Fruit fly (Drosophila melanogaster) whole organism, embryonic: Measurements from ENCODE around the gene SelG.

Experiments
- Ada2b ChIP-seq: fragments of 200-800 bp; sonication (Bioruptor generic); IDR thresholded peaks from 2 replicates; pipeline ENCODE4 v1.3.6; 2022; ENCODE audit warnings: missing biosample characterization, missing genetic modification characterization
- Awh ChIP-seq: fragments of 200-800 bp; sonication (Bioruptor generic); IDR thresholded peaks from 2 replicates; pipeline ENCODE4, ENCODE4 v1.3.6; 2022; ENCODE audit warnings: missing biosample characterization, missing genetic modification characterization
- Bgb ChIP-seq: fragments of 200-800 bp; sonication (Bioruptor generic); IDR thresholded peaks from 2 replicates; pipeline ENCODE4 v1.3.6; 2022; ENCODE audit warnings: missing biosample characterization, missing genetic modification characterization; ENCODE audit not compliant: partially characterized antibody
- CG10565 ChIP-seq: fragments of 200-800 bp; sonication (Bioruptor generic); optimal IDR thresholded peaks from 3 replicates; lab custom pipeline; 2016; ENCODE audit warnings: missing biosample characterization, mild to moderate bottlenecking, missing genetic modification characterization
- CG11456 ChIP-seq: fragments of 200-800 bp; sonication (Bioruptor generic); IDR thresholded peaks from 3 replicates; pipeline ENCODE4 v1.3.6; 2022; ENCODE audit warnings: missing biosample characterization, missing genetic modification characterization
- CG15073 ChIP-seq: fragments of 200-800 bp; sonication (Bioruptor generic); optimal IDR thresholded peaks from 2 replicates; lab custom pipeline; 2016; ENCODE audit warnings: missing biosample characterization, missing genetic modification characterization
- CG15601 ChIP-seq: fragments of 200-800 bp; sonication (Bioruptor generic); optimal IDR thresholded peaks from 3 replicates; lab custom pipeline; 2019; ENCODE audit warnings: missing biosample characterization, mild to moderate bottlenecking, missing genetic modification characterization, moderate library complexity
- CG16863 ChIP-seq: fragments of 200-800 bp; sonication (Bioruptor generic); optimal IDR thresholded peaks from 3 replicates; lab custom pipeline; 2016; ENCODE audit warnings: missing biosample characterization, missing genetic modification characterization
- CG17829 ChIP-seq: fragments of 200-800 bp; optimal IDR thresholded peaks from 2 replicates; lab custom pipeline; 2019; ENCODE audit warnings: missing biosample characterization, mild to moderate bottlenecking, missing genetic modification characterization, moderate library complexity
- CG30020 ChIP-seq: fragments of 200-800 bp; optimal IDR thresholded peaks from 2 replicates; lab custom pipeline; 2019; ENCODE audit warnings: missing biosample characterization, mild to moderate bottlenecking, missing genetic modification characterization, moderate library complexity
- CG31224 ChIP-seq: fragments of 200-800 bp; sonication (Bioruptor generic); IDR thresholded peaks from 2 replicates; pipeline ENCODE4 v1.3.6; 2022; ENCODE audit warnings: missing biosample characterization, missing genetic modification characterization
- CG34376 ChIP-seq: fragments of 200-800 bp; sonication (Bioruptor generic); optimal IDR thresholded peaks from 2 replicates; lab custom pipeline; 2018; ENCODE audit warnings: missing biosample characterization, mild to moderate bottlenecking, missing genetic modification characterization
- CG3726 ChIP-seq: fragments of 200-800 bp; sonication (Bioruptor generic); IDR thresholded peaks from 3 replicates; pipeline ENCODE4, ENCODE4 v1.3.6; 2022; ENCODE audit warnings: missing biosample characterization, missing genetic modification characterization
- CG3838 ChIP-seq: fragments of 200-800 bp; sonication (Bioruptor generic); optimal IDR thresholded peaks from 3 replicates; lab custom pipeline; 2016; ENCODE audit warnings: missing biosample characterization, missing genetic modification characterization
- CG7357 ChIP-seq: fragments of 200-800 bp; sonication (Bioruptor generic); IDR thresholded peaks from 3 replicates; pipeline ENCODE4 v1.3.6; 2022; ENCODE audit warnings: missing biosample characterization, missing genetic modification characterization
- Dip3 ChIP-seq: fragments of 200-800 bp; sonication (Bioruptor generic); optimal IDR thresholded peaks from 3 replicates; lab custom pipeline; 2016; ENCODE audit warnings: missing biosample characterization, missing genetic modification characterization
- Eip74EF ChIP-seq, 2 experiments: fragments of 200-800 bp in 1 of 2; fragments of >200 bp in 1 of 2; sonication (Bioruptor generic) in 1 of 2; optimal IDR thresholded peaks; 2 replicates each; lab custom pipeline; 2017 to 2019; ENCODE audit warnings: missing biosample characterization in 2 of 2, missing genetic modification characterization in 2 of 2, mild to moderate bottlenecking in 1 of 2, moderate library complexity in 1 of 2
- Ets97D ChIP-seq: fragments of 200-800 bp; sonication (Bioruptor generic); optimal IDR thresholded peaks from 3 replicates; lab custom pipeline; 2016; ENCODE audit warnings: missing biosample characterization, missing genetic modification characterization
- Hmx ChIP-seq: fragments of 200-800 bp; sonication (Bioruptor generic); optimal IDR thresholded peaks from 2 replicates; lab custom pipeline; 2016; ENCODE audit warnings: missing biosample characterization, missing genetic modification characterization
- Hr78 ChIP-seq, 2 experiments: fragments of 200-800 bp in 1 of 2; fragments of >200 bp in 1 of 2; sonication (Bioruptor generic) in 1 of 2; optimal IDR thresholded peaks; 2 replicates each; lab custom pipeline; 2017 to 2019; ENCODE audit warnings: missing biosample characterization in 2 of 2, missing genetic modification characterization in 2 of 2, mild to moderate bottlenecking in 1 of 2, moderate library complexity in 1 of 2
- Med ChIP-seq: fragments of 200-800 bp; sonication (Bioruptor generic); peaks from one replicate; lab custom pipeline; 2016; ENCODE audit warnings: missing biosample characterization, missing genetic modification characterization, mild to moderate bottlenecking, inconsistent platforms, moderate library complexity
- NC2α ChIP-seq: fragments of 200-800 bp; sonication (Bioruptor generic); optimal IDR thresholded peaks from 2 replicates; lab custom pipeline; 2016; ENCODE audit warnings: missing biosample characterization, missing genetic modification characterization
- Nf-YA ChIP-seq: fragments of 200-800 bp; sonication (Bioruptor generic); IDR thresholded peaks from 2 replicates; pipeline ENCODE4 v1.3.6; 2022; ENCODE audit warnings: missing biosample characterization, missing genetic modification characterization
- Side ChIP-seq: fragments of 200-800 bp; sonication (Bioruptor generic); optimal IDR thresholded peaks from 2 replicates; lab custom pipeline; 2016; ENCODE audit warnings: missing biosample characterization, missing genetic modification characterization
- Spps ChIP-seq: fragments of 200-800 bp; sonication (Bioruptor generic); optimal IDR thresholded peaks from 2 replicates; lab custom pipeline; 2018; ENCODE audit warnings: missing biosample characterization, mild to moderate bottlenecking, missing genetic modification characterization
- Ssrp ChIP-seq: fragments of 200-800 bp; sonication (Bioruptor generic); optimal IDR thresholded peaks from 2 replicates; lab custom pipeline; 2018; ENCODE audit warnings: missing biosample characterization, mild to moderate bottlenecking, missing genetic modification characterization, moderate library complexity
- Trl ChIP-seq, 3 experiments: fragments of >200 bp in 2 of 3; fragments of 200-800 bp in 1 of 3; sonication (Bioruptor generic) in 1 of 3; optimal IDR thresholded peaks; 2 replicates in 1 of 3; 3 replicates in 2 of 3; lab custom pipeline; 2016 to 2017; ENCODE audit warnings: missing biosample characterization in 1 of 3, missing genetic modification characterization in 1 of 3
- cad ChIP-seq: fragments of >200 bp; optimal IDR thresholded peaks from 2 replicates; lab custom pipeline; 2017; ENCODE audit warnings: missing biosample characterization, missing genetic modification characterization
- chinmo ChIP-seq: fragments of 200-800 bp; sonication (Bioruptor generic); IDR thresholded peaks from 4 replicates; pipeline ENCODE4 v1.3.6; 2022; ENCODE audit warnings: missing biosample characterization, missing genetic modification characterization; ENCODE audit not compliant: partially characterized antibody
- chn ChIP-seq: fragments of 200-800 bp; sonication (Bioruptor generic); optimal IDR thresholded peaks from 2 replicates; lab custom pipeline; 2016; ENCODE audit warnings: missing biosample characterization, missing genetic modification characterization
- danr ChIP-seq: fragments of 200-800 bp; sonication (Bioruptor generic); IDR thresholded peaks from 2 replicates; pipeline ENCODE4 v1.3.6; 2022; ENCODE audit warnings: missing biosample characterization, missing genetic modification characterization
- dati ChIP-seq: fragments of 200-800 bp; sonication (Bioruptor generic); IDR thresholded peaks from 2 replicates; pipeline ENCODE4 v1.3.6; 2022; ENCODE audit warnings: missing biosample characterization, missing genetic modification characterization
- dimm ChIP-seq: fragments of 200-800 bp; sonication (Bioruptor generic); IDR thresholded peaks from 2 replicates; pipeline ENCODE4 v1.3.6; 2022; ENCODE audit warnings: missing biosample characterization, missing genetic modification characterization
- dm ChIP-seq: fragments of 200-800 bp; sonication (Bioruptor generic); optimal IDR thresholded peaks from 3 replicates; lab custom pipeline; 2016; ENCODE audit warnings: missing biosample characterization, missing genetic modification characterization
- dmrt99B ChIP-seq: fragments of 200-800 bp; sonication (Bioruptor generic); optimal IDR thresholded peaks from 2 replicates; lab custom pipeline; 2018; ENCODE audit warnings: missing biosample characterization, mild to moderate bottlenecking, missing genetic modification characterization, moderate library complexity
- en ChIP-seq: fragments of 200-800 bp; sonication (Bioruptor generic); optimal IDR thresholded peaks from 2 replicates; lab custom pipeline; 2016; ENCODE audit warnings: missing biosample characterization, missing genetic modification characterization
- fru ChIP-seq: fragments of >200 bp; optimal IDR thresholded peaks from 2 replicates; lab custom pipeline; 2017
- jumu ChIP-seq: fragments of 200-800 bp; sonication (Bioruptor generic); optimal IDR thresholded peaks from 3 replicates; lab custom pipeline; 2016; ENCODE audit warnings: missing biosample characterization, missing genetic modification characterization
- maf-S ChIP-seq: fragments of 200-800 bp; sonication (Bioruptor generic); optimal IDR thresholded peaks from 2 replicates; lab custom pipeline; 2016; ENCODE audit warnings: missing biosample characterization, missing genetic modification characterization
- peb ChIP-seq: fragments of 200-800 bp; sonication (Bioruptor generic); IDR thresholded peaks from 2 replicates; pipeline ENCODE4 v1.3.6; 2022; ENCODE audit warnings: missing biosample characterization, missing genetic modification characterization
- pita ChIP-seq: fragments of 200-800 bp; sonication (Bioruptor generic); optimal IDR thresholded peaks from 2 replicates; lab custom pipeline; 2017; ENCODE audit warnings: missing biosample characterization, mild to moderate bottlenecking, missing genetic modification characterization
- prd ChIP-seq, 3 experiments: fragments of >200 bp in 2 of 3; fragments of 200-800 bp in 1 of 3; sonication (Bioruptor generic) in 1 of 3; optimal IDR thresholded peaks in 2 of 3; IDR thresholded peaks in 1 of 3; 2 replicates in 2 of 3; 3 replicates in 1 of 3; pipeline versions ENCODE4 v1.3.6 to Lab custom; 2017 to 2022; ENCODE audit warnings: missing biosample characterization in 1 of 3, missing genetic modification characterization in 1 of 3
- ranshi ChIP-seq: fragments of 200-800 bp; sonication (Bioruptor generic); IDR thresholded peaks from 2 replicates; pipeline ENCODE4 v1.3.6; 2022; ENCODE audit warnings: missing biosample characterization, missing genetic modification characterization
- row ChIP-seq: fragments of 200-800 bp; sonication (Bioruptor generic); IDR thresholded peaks from 3 replicates; pipeline ENCODE4 v1.3.6; 2022; ENCODE audit warnings: missing biosample characterization, missing genetic modification characterization
- sens ChIP-seq: fragments of 200-800 bp; sonication (Bioruptor generic); peaks from one replicate; lab custom pipeline; 2016; ENCODE audit warnings: missing biosample characterization, missing genetic modification characterization
- tgo ChIP-seq: fragments of 200-800 bp; sonication (Bioruptor generic); IDR thresholded peaks from 3 replicates; pipeline ENCODE4 v1.3.6; 2022; ENCODE audit warnings: missing biosample characterization, missing genetic modification characterization
- tio ChIP-seq: fragments of 200-800 bp; sonication (Bioruptor generic); optimal IDR thresholded peaks from 2 replicates; lab custom pipeline; 2017; ENCODE audit warnings: missing biosample characterization, missing genetic modification characterization, inconsistent platforms
- trh ChIP-seq: fragments of 200-800 bp; sonication (Bioruptor generic); optimal IDR thresholded peaks from 2 replicates; lab custom pipeline; 2016; ENCODE audit warnings: missing biosample characterization, missing genetic modification characterization
- unc-4 ChIP-seq: fragments of 200-800 bp; sonication (Bioruptor generic); IDR thresholded peaks from 2 replicates; pipeline ENCODE4 v1.3.6; 2022; ENCODE audit warnings: missing biosample characterization, missing genetic modification characterization; ENCODE audit not compliant: partially characterized antibody
- wdn ChIP-seq: fragments of 200-800 bp; sonication (Bioruptor generic); IDR thresholded peaks from 2 replicates; pipeline ENCODE4 v1.3.6; 2022; ENCODE audit warnings: missing biosample characterization, missing genetic modification characterization

The SelG gene

dm6 chrX:11915154-11915593, 28.1 kb downstream of the SelG start (continued):
- TF ChIP-seq Ssrp (tag; lab: Kevin White, UChicago) (peak; percentile 93), wdn (GFP tag; lab: Robert Waterston, UW) (no peak), CG31224 (GFP tag; lab: Robert Waterston, UW) (peak; percentile 76), CG30020 (tag; lab: Kevin White, UChicago) (peak; percentile 73), CG16863 (GFP tag; lab: Kevin White, UChicago) (no peak), tio (peak; percentile 84), unc-4 (GFP tag; lab: Robert Waterston, UW) (no peak), Dip3 (GFP tag; lab: Kevin White, UChicago) (peak; percentile 35), CG7357 (GFP tag; lab: Robert Waterston, UW) (peak; percentile 87), jumu (GFP tag; lab: Kevin White, UChicago) (no peak), CG17829 (tag; lab: Kevin White, UChicago) (peak; percentile 95), dati (GFP tag; lab: Robert Waterston, UW) (no peak), Side (GFP tag; lab: Kevin White, UChicago) (no peak), ranshi (GFP tag; lab: Robert Waterston, UW) (peak; percentile 75), dmrt99B (peak; percentile 94), peb (GFP tag; lab: Robert Waterston, UW) (peak; percentile 64), CG3726 (peak; percentile 81; the same call in 2 of the 3 replicates), chn (GFP tag; lab: Kevin White, UChicago) (peak; percentile 1), Hr78 (GFP tag; optimal IDR thresholded peaks at IDR 0.05; lab: Kevin White, UChicago) (peak in 1 of 2 experiments; percentile 79), CG3838 (GFP tag; lab: Kevin White, UChicago) (no peak), dm (GFP tag; lab: Kevin White, UChicago) (no peak), trh (GFP tag; lab: Kevin White, UChicago) (peak; percentile 50), Awh (GFP tag; lab: Robert Waterston, UW) (peak; percentile 74), en (no peak), CG11456 (GFP tag; lab: Robert Waterston, UW) (0 out of 3 replicates have a peak, but pooled peaks have one; percentile 53), CG15601 (peak; percentile 87), Eip74EF (GFP tag; optimal IDR thresholded peaks at IDR 0.05; lab: Kevin White, UChicago) (peak in 1 of 2 experiments; percentile 89), Spps (peak; percentile 80), CG34376 (GFP tag; lab: Kevin White, UChicago) (peak; percentile 81), tgo (GFP tag; lab: Robert Waterston, UW) (peak; percentile 90)

- TF ChIP-seq Nf-YA (GFP tag; lab: Robert Waterston, UW): no peak
- TF ChIP-seq dimm (GFP tag; lab: Robert Waterston, UW): no peak
- no peak for TF ChIP-seq cad (GFP tag; lab: Kevin White, UChicago)
- TF ChIP-seq sens (GFP tag; lab: Kevin White, UChicago): peak; percentile 41
- TF ChIP-seq Bgb (GFP tag; lab: Robert Waterston, UW): 0 out of 2 replicates have a peak, but pooled peaks have one; percentile 14
- TF ChIP-seq Trl (optimal IDR thresholded peaks at IDR 0.05; lab: Kevin White, UChicago): peak; percentile 56 to 59
- TF ChIP-seq Trl (GFP tag; optimal IDR thresholded peaks at IDR 0.05; lab: Kevin White, UChicago): no peak
- TF ChIP-seq row (GFP tag; lab: Robert Waterston, UW): peak; percentile 22; the same call in 1 of the 3 replicates
- no peak for TF ChIP-seq maf-S
- peak; percentile 71; the same call in 2 of the 4 replicates for TF ChIP-seq chinmo (GFP tag; lab: Robert Waterston, UW)
- TF ChIP-seq Med (GFP tag; lab: Kevin White, UChicago): peak; percentile 55
- no peak for TF ChIP-seq CG31224 (GFP tag; lab: Robert Waterston, UW)
- TF ChIP-seq NC2α (GFP tag; lab: Kevin White, UChicago): no peak
- TF ChIP-seq CG10565 (GFP tag; lab: Kevin White, UChicago): no peak
- TF ChIP-seq Ada2b (GFP tag; lab: Robert Waterston, UW): no peak
- no peak for TF ChIP-seq pita
- no peak for TF ChIP-seq danr (GFP tag; lab: Robert Waterston, UW)
- TF ChIP-seq Ets97D (GFP tag; lab: Kevin White, UChicago): no peak
- no peak for TF ChIP-seq fru (lab: Kevin White, UChicago)
- TF ChIP-seq Hmx (GFP tag; lab: Kevin White, UChicago): no peak
- no peak for TF ChIP-seq ranshi (GFP tag; lab: Robert Waterston, UW)
- no peak for TF ChIP-seq CG15073 (GFP tag; lab: Kevin White, UChicago)
- no peak for TF ChIP-seq prd (optimal IDR thresholded peaks at IDR 0.05; lab: Kevin White, UChicago)
- TF ChIP-seq prd (GFP tag; IDR thresholded peaks at IDR 0.05; lab: Robert Waterston, UW): no peak
Observed at dm6 chrX:11917056-11917633, 30.1 kb downstream of the SelG start, which contains the start of gene pot. pot (minus strand) TSS chrX:11917260.
